Worm (Caenorhabditis elegans): ENCODE results near the gene F30B5.11.

DNA sequence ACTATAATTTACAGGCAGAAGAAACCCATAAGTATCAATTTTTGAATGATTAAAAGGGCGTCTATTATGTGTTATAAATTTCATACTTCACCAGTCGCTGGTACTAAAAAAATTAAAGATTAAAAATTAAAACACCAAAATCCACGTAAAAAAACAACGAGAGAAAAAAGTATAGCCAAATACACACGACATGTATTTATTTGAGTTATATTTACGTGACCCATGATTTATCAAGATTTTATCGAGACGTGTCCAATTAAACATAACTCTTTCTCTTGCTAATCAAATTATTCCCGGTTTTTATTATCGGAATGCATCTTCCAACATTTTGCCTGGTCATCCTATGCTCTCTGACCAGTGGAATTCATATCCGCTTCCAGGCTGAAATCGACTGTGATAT is 47.4 kb upstream of the F30B5.11 start, which contains the start of gene F36A4.4:
- TF ChIP-seq dao-5 (tag; optimal IDR thresholded peaks at IDR 0.05) = no peak
- TF ChIP-seq W03F9.2 (tag; optimal IDR thresholded peaks at IDR 0.05) = no peak
- TF ChIP-seq him-1 (tag; optimal IDR thresholded peaks at IDR 0.05) = no peak

Measured in whole organism, L4/young adult.